Worm (Caenorhabditis elegans): ENCODE data around the gene his-71.

DNA sequence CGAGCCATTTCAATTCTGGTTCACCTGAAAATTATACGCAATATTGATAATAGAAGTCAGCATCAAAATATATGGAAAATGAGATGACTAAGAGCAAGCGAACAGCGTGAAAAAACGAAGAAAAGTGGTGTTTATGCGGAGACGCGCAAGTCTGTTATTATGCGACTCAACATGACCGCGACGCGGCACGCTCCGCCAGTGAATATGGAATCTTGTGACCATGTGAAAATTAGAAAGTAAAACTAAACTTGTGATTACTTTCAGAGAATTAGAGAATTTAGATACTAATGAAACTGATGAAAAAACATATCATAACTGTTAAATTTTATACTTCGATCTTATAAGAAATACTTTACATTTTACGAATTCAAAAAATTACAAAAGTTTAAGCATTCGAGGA is at the start of gene his-71:
- TF ChIP-seq hlh-30 (tag; optimal IDR thresholded peaks at IDR 0.05; ENCODE audit: insufficient read depth): no peak
- TF ChIP-seq sdc-2 (tag; optimal IDR thresholded peaks at IDR 0.05): no peak
- no peak for TF ChIP-seq pha-4 (tag; optimal IDR thresholded peaks at IDR 0.05)
- no peak for TF ChIP-seq fkh-10 (GFP tag; optimal IDR thresholded peaks at IDR 0.05)
- no peak for TF ChIP-seq ets-4 (tag; optimal IDR thresholded peaks at IDR 0.05)
- no peak for TF ChIP-seq ama-1 (optimal IDR thresholded peaks at IDR 0.05)
- TF ChIP-seq rnt-1 (tag; optimal IDR thresholded peaks at IDR 0.05): no peak

Measured in whole organism, late embryonic.